Worm (Caenorhabditis elegans) whole organism, early embryonic: ENCODE measurements around the gene pmp-5.

Experiments
- B0310.2 ChIP-seq: sonication (generic microtip); optimal IDR thresholded peaks from 2 replicates; lab custom pipeline; 2016; ENCODE audit warnings: mild to moderate bottlenecking, missing genetic modification characterization, missing compliant biosample characterization
- ama-1 ChIP-seq: fragments of 150-350 bp; optimal IDR thresholded peaks from 2 replicates; lab custom pipeline; 2014
- flt-1 ChIP-seq: fragments of 200-800 bp; sonication (Bioruptor generic); IDR thresholded peaks from 2 replicates; pipeline ENCODE4 v1.3.6; 2022; ENCODE audit warnings: missing genetic modification characterization, missing compliant biosample characterization
- hmg-4 ChIP-seq: fragments of 200-800 bp; sonication (Bioruptor generic); optimal IDR thresholded peaks from 2 replicates; lab custom pipeline; 2018; ENCODE audit warnings: mild to moderate bottlenecking, missing genetic modification characterization, missing compliant biosample characterization
- scrt-1 ChIP-seq: fragments of 200-800 bp; sonication (Bioruptor generic); IDR thresholded peaks from 2 replicates; pipeline ENCODE4 v1.3.6; 2022; ENCODE audit warnings: missing genetic modification characterization, missing compliant biosample characterization
- tbx-11 ChIP-seq: fragments of 200-800 bp; sonication (Bioruptor generic); IDR thresholded peaks from 2 replicates; pipeline ENCODE4 v1.3.6; 2022; ENCODE audit warnings: missing genetic modification characterization, missing compliant biosample characterization

DNA sequence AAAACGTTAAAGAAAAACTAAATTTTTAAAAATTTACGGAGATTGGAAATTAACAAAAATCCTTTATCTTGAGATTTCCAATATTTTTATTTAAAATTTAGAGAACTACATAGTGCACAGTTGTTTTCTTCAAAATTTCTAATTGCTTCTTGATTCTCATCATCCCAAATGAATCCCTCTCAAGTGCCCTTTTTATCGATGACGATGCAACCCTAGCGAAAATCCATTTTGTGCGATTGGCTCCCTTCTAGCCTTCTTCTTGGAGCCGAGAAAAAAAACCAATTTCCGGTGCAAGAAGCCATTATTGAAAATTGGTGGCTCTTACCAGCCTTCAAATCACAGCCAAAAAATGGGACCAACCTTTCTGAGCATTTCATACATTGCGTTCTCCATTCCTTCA is 3.1 kb downstream of the pmp-5 start:
- no peak for TF ChIP-seq ama-1 (lab: Kevin White, UChicago)
- no peak for TF ChIP-seq flt-1
- no peak for TF ChIP-seq tbx-11
- no peak for TF ChIP-seq B0310.2 (tag; lab: Kevin White, UChicago)
- no peak for TF ChIP-seq hmg-4 (GFP tag; lab: Kevin White, UChicago)
- no peak for TF ChIP-seq scrt-1 (GFP tag; lab: Robert Waterston, UW)
